Worm (Caenorhabditis elegans) whole organism, L1 larva: ENCODE measurements around the gene srx-101.

Source experiments
- aly-2 ChIP-seq: fragments of 150-350 bp; optimal IDR thresholded peaks from 2 replicates; lab custom pipeline; 2014; ENCODE audit warnings: missing biosample characterization, missing genetic modification characterization
- elt-2 ChIP-seq: sonication (generic microtip); optimal IDR thresholded peaks from 2 replicates; lab custom pipeline; 2016; ENCODE audit warnings: missing genetic modification characterization, mild to moderate bottlenecking, inconsistent platforms, missing compliant biosample characterization, missing genetic modification reagents
- nhr-85 ChIP-seq: sonication (generic microtip); peaks from one replicate; lab custom pipeline; 2016; ENCODE audit warnings: missing genetic modification characterization, inconsistent platforms, missing compliant biosample characterization

ce11 chrII:3659776-3660175 lies 30.8 kb downstream of the srx-101 start, which contains the start of gene F19B10.4:
- TF ChIP-seq nhr-85 (tag; lab: Kevin White, UChicago) (no peak), elt-2 (tag; lab: Kevin White, UChicago) (no peak), aly-2 (tag; lab: Kevin White, UChicago) (no peak)
